Worm (Caenorhabditis elegans) whole organism, L1 larva: ENCODE results near the gene Y49F6C.6.

Experiments
- alr-1 ChIP-seq: fragments of 200-800 bp; sonication (Bioruptor generic); optimal IDR thresholded peaks from 2 replicates; lab custom pipeline; 2018; ENCODE audit warnings: borderline replicate concordance, mild to moderate bottlenecking, missing genetic modification characterization, missing compliant biosample characterization
- blmp-1 ChIP-seq: fragments of 150-350 bp; optimal IDR thresholded peaks from 2 replicates; lab custom pipeline; 2014; ENCODE audit warnings: missing biosample characterization, missing genetic modification characterization
- ceh-63 ChIP-seq: fragments of 200-800 bp; sonication (Bioruptor generic); optimal IDR thresholded peaks from 2 replicates; lab custom pipeline; 2018; ENCODE audit warnings: mild to moderate bottlenecking, missing genetic modification characterization, missing compliant biosample characterization
- ceh-8 ChIP-seq: fragments of 200-800 bp; sonication (Bioruptor generic); optimal IDR thresholded peaks from 2 replicates; lab custom pipeline; 2018; ENCODE audit warnings: mild to moderate bottlenecking, missing genetic modification characterization, moderate library complexity, missing compliant biosample characterization
- ceh-90 ChIP-seq: sonication (generic microtip); optimal IDR thresholded peaks from 2 replicates; lab custom pipeline; 2016; ENCODE audit warnings: missing genetic modification characterization, missing compliant biosample characterization
- ces-1 ChIP-seq: fragments of 150-350 bp; optimal IDR thresholded peaks from 2 replicates; lab custom pipeline; 2014; ENCODE audit warnings: missing biosample characterization, missing genetic modification reagents, missing genetic modification characterization
- efl-1 ChIP-seq, 4 experiments: fragments of 150-350 bp; optimal IDR thresholded peaks in 3 of 4; peaks in 1 of 4; 1 replicate in 1 of 4; 2 replicates in 3 of 4; lab custom pipeline; 2014; ENCODE audit warnings: missing biosample characterization in 2 of 4, missing genetic modification characterization in 2 of 4, missing genetic modification reagents in 2 of 4
- efl-3 ChIP-seq: fragments of 200-800 bp; sonication (Bioruptor generic); optimal IDR thresholded peaks from 2 replicates; lab custom pipeline; 2018; ENCODE audit warnings: mild to moderate bottlenecking, missing genetic modification characterization, missing compliant biosample characterization
- egl-27 ChIP-seq, 2 experiments: fragments of 150-350 bp in 1 of 2; sonication (generic microtip); optimal IDR thresholded peaks; 3 replicates each; lab custom pipeline; 2017 to 2018; ENCODE audit warnings: missing biosample characterization in 2 of 2, missing genetic modification characterization in 2 of 2, missing genetic modification reagents in 2 of 2
- fkh-8 ChIP-seq: sonication (generic microtip); optimal IDR thresholded peaks from 2 replicates; lab custom pipeline; 2016; ENCODE audit warnings: mild to moderate bottlenecking, missing genetic modification characterization, missing compliant biosample characterization
- hlh-4 ChIP-seq: sonication (generic microtip); optimal IDR thresholded peaks from 2 replicates; lab custom pipeline; 2016; ENCODE audit warnings: mild to moderate bottlenecking, missing genetic modification characterization, missing compliant biosample characterization
- hpl-2 ChIP-seq: fragments of 150-350 bp; optimal IDR thresholded peaks from 2 replicates; lab custom pipeline; 2014; ENCODE audit warnings: missing biosample characterization, missing genetic modification reagents, missing genetic modification characterization
- lin-14 ChIP-seq: fragments of 200-800 bp; sonication (Bioruptor generic); optimal IDR thresholded peaks from 2 replicates; lab custom pipeline; 2018; ENCODE audit warnings: mild to moderate bottlenecking, missing genetic modification characterization, moderate library complexity, missing compliant biosample characterization
- lin-15B ChIP-seq: fragments of 150-350 bp; sonication (generic microtip); optimal IDR thresholded peaks from 3 replicates; lab custom pipeline; 2014; ENCODE audit warnings: missing biosample characterization, missing genetic modification characterization
- lin-39 ChIP-seq: fragments of 150-350 bp; optimal IDR thresholded peaks from 2 replicates; lab custom pipeline; 2014; ENCODE audit warnings: missing biosample characterization, missing genetic modification reagents, missing genetic modification characterization
- lir-3 ChIP-seq: sonication (generic microtip); optimal IDR thresholded peaks from 2 replicates; lab custom pipeline; 2016; ENCODE audit warnings: mild to moderate bottlenecking, missing genetic modification characterization, moderate library complexity, missing compliant biosample characterization; ENCODE audit not compliant: poor library complexity
- lsy-2 ChIP-seq, 2 experiments: fragments of 150-350 bp; optimal IDR thresholded peaks; 2 replicates each; lab custom pipeline; 2014; ENCODE audit warnings: missing biosample characterization in 2 of 2, missing genetic modification characterization in 2 of 2
- nhr-12 ChIP-seq: sonication (generic microtip); optimal IDR thresholded peaks from 2 replicates; lab custom pipeline; 2017; ENCODE audit warnings: missing biosample characterization, missing genetic modification characterization
- nhr-19 ChIP-seq: fragments of 200-800 bp; sonication (Bioruptor generic); conservative IDR thresholded peaks from 2 replicates; pipeline ENCODE4 v1.3.6; 2022; ENCODE audit warnings: missing genetic modification characterization, missing compliant biosample characterization
- nhr-20 ChIP-seq: sonication (generic microtip); optimal IDR thresholded peaks from 2 replicates; lab custom pipeline; 2016; ENCODE audit warnings: mild to moderate bottlenecking, missing genetic modification characterization, missing compliant biosample characterization
- nhr-47 ChIP-seq: sonication (generic microtip); optimal IDR thresholded peaks from 2 replicates; lab custom pipeline; 2016; ENCODE audit warnings: mild to moderate bottlenecking, missing genetic modification characterization, moderate library complexity, missing compliant biosample characterization
- nhr-71 ChIP-seq: sonication (generic microtip); optimal IDR thresholded peaks from 2 replicates; lab custom pipeline; 2016; ENCODE audit warnings: mild to moderate bottlenecking, missing genetic modification characterization, moderate library complexity, missing compliant biosample characterization
- nhr-84 ChIP-seq: sonication (generic microtip); optimal IDR thresholded peaks from 2 replicates; lab custom pipeline; 2017; ENCODE audit warnings: missing biosample characterization, missing genetic modification characterization
- pag-3 ChIP-seq: sonication (generic microtip); optimal IDR thresholded peaks from 2 replicates; lab custom pipeline; 2017; ENCODE audit warnings: missing genetic modification characterization, mild to moderate bottlenecking, missing compliant biosample characterization, antibody characterized with exemption, borderline replicate concordance; ENCODE audit not compliant: insufficient read depth
- pqm-1 ChIP-seq: sonication (generic microtip); optimal IDR thresholded peaks from 3 replicates; lab custom pipeline; 2017; ENCODE audit warnings: missing biosample characterization, missing genetic modification characterization
- rnt-1 ChIP-seq: sonication (generic microtip); optimal IDR thresholded peaks from 2 replicates; lab custom pipeline; 2016; ENCODE audit warnings: mild to moderate bottlenecking, missing genetic modification characterization, moderate library complexity, missing compliant biosample characterization
- snpc-4 ChIP-seq: fragments of 150-350 bp; optimal IDR thresholded peaks from 2 replicates; lab custom pipeline; 2014; ENCODE audit warnings: missing biosample characterization, missing genetic modification characterization
- sox-4 ChIP-seq: sonication (generic microtip); optimal IDR thresholded peaks from 2 replicates; lab custom pipeline; 2016; ENCODE audit warnings: missing genetic modification characterization, missing compliant biosample characterization
- sptf-1 ChIP-seq: fragments of 150-350 bp; optimal IDR thresholded peaks from 2 replicates; lab custom pipeline; 2014; ENCODE audit warnings: missing biosample characterization, missing genetic modification characterization
- swsn-7 ChIP-seq: sonication (generic microtip); optimal IDR thresholded peaks from 2 replicates; lab custom pipeline; 2016; ENCODE audit warnings: missing genetic modification characterization, missing compliant biosample characterization
- tlp-1 ChIP-seq: fragments of 150-350 bp; optimal IDR thresholded peaks from 2 replicates; lab custom pipeline; 2014; ENCODE audit warnings: missing biosample characterization, missing genetic modification characterization
- unc-86 ChIP-seq: sonication (generic microtip); optimal IDR thresholded peaks from 2 replicates; lab custom pipeline; 2016; ENCODE audit warnings: missing genetic modification characterization, missing compliant biosample characterization
- unc-98 ChIP-seq: fragments of 200-800 bp; sonication (Bioruptor generic); IDR thresholded peaks from 2 replicates; pipeline ENCODE4 v1.3.6; 2022; ENCODE audit warnings: missing genetic modification characterization, missing compliant biosample characterization
- xbp-1 ChIP-seq: sonication (generic microtip); optimal IDR thresholded peaks from 2 replicates; lab custom pipeline; 2016; ENCODE audit warnings: missing genetic modification characterization, missing compliant biosample characterization
- zag-1 ChIP-seq: fragments of 150-350 bp; optimal IDR thresholded peaks from 2 replicates; lab custom pipeline; 2014; ENCODE audit warnings: missing biosample characterization, missing genetic modification characterization

The Y49F6C.6 gene

ce11 chrII:3373875-3374274 lies 6.9 kb upstream of the Y49F6C.6 start:
- peak in 1 of 2 experiments; percentile 4 for TF ChIP-seq efl-1 (optimal IDR thresholded peaks at IDR 0.05; lab: Kevin White, UChicago)
- no peak for TF ChIP-seq efl-1 (GFP tag; optimal IDR thresholded peaks at IDR 0.05 in 1 of 2; lab: Kevin White, UChicago)
- TF ChIP-seq tlp-1 (tag; lab: Kevin White, UChicago) = no peak
- TF ChIP-seq blmp-1 (tag; lab: Kevin White, UChicago) = peak; percentile 8

- no peak for TF ChIP-seq ceh-8 (GFP tag; lab: Kevin White, UChicago)
- no peak for TF ChIP-seq unc-98 (GFP tag; lab: Robert Waterston, UW)
- TF ChIP-seq, all 84 proteins: peak for 0
These were observed 4.0 kb upstream of the Y49F6C.6 start, which contains the start of gene bath-23 for ce11 chrII:3371010-3371409. Gene bath-23 (plus strand): TSS chrII:3371310.

- no peak for TF ChIP-seq efl-3 (GFP tag; lab: Kevin White, UChicago)
- TF ChIP-seq lsy-2 (tag; optimal IDR thresholded peaks at IDR 0.05; lab: Kevin White, UChicago) = peak; percentile 38 to 50
- TF ChIP-seq rnt-1 = peak; percentile 4
- TF ChIP-seq lin-14 (GFP tag; lab: Kevin White, UChicago) = no peak
- TF ChIP-seq efl-1 (optimal IDR thresholded peaks at IDR 0.05; lab: Kevin White, UChicago) = no peak
- peak in 1 of 2 experiments; percentile 33 for TF ChIP-seq efl-1 (GFP tag; optimal IDR thresholded peaks at IDR 0.05 in 1 of 2; lab: Kevin White, UChicago)
- no peak for TF ChIP-seq lin-15B (tag; lab: Kevin White, UChicago)
- TF ChIP-seq lir-3 (tag; lab: Kevin White, UChicago) = no peak
- TF ChIP-seq ceh-90 = no peak
- no peak for TF ChIP-seq pqm-1 (tag; lab: Kevin White, UChicago)
- TF ChIP-seq nhr-20 (tag; lab: Kevin White, UChicago) = no peak
These were observed 3.1 kb upstream of the Y49F6C.6 start, which contains the start of gene Y49F6C.8 for ce11 chrII:3370061-3370460. Gene Y49F6C.8 (minus strand): TSS chrII:3370111.

ce11 chrII:3368097-3368496 lies 1.1 kb upstream of the Y49F6C.6 start, which contains the start of gene Y49F6C.7:
Gene Y49F6C.7 (minus strand): TSS chrII:3368197.
- TF ChIP-seq ceh-63 (GFP tag; lab: Kevin White, UChicago) = no peak
- TF ChIP-seq efl-1 (optimal IDR thresholded peaks at IDR 0.05; lab: Kevin White, UChicago) = no peak
- TF ChIP-seq efl-1 (GFP tag; optimal IDR thresholded peaks at IDR 0.05 in 1 of 2; lab: Kevin White, UChicago) = no peak
- TF ChIP-seq nhr-47 (tag; lab: Kevin White, UChicago) = no peak
- TF ChIP-seq xbp-1 = no peak
- TF ChIP-seq sptf-1 = no peak
- TF ChIP-seq sox-4 (tag; lab: Kevin White, UChicago) = no peak
- TF ChIP-seq alr-1 = no peak
- TF ChIP-seq lin-15B (tag; lab: Kevin White, UChicago) = no peak
- no peak for TF ChIP-seq hpl-2 (GFP tag; lab: Kevin White, UChicago)
- TF ChIP-seq ces-1 (GFP tag; lab: Kevin White, UChicago) = no peak
- TF ChIP-seq unc-86 (tag; lab: Kevin White, UChicago) = no peak
- no peak for TF ChIP-seq snpc-4 (tag; lab: Kevin White, UChicago)
- TF ChIP-seq ceh-90 = no peak
- no peak for TF ChIP-seq hlh-4

- no peak for TF ChIP-seq lin-39 (tag; lab: Kevin White, UChicago)
- TF ChIP-seq nhr-12 = no peak
- TF ChIP-seq zag-1 (tag; lab: Kevin White, UChicago) = no peak
- no peak for TF ChIP-seq nhr-84 (tag; lab: Kevin White, UChicago)
- no peak for TF ChIP-seq pag-3
- TF ChIP-seq egl-27 (tag; optimal IDR thresholded peaks at IDR 0.05; lab: Kevin White, UChicago) = no peak
- no peak for TF ChIP-seq fkh-8
- no peak for TF ChIP-seq lsy-2 (tag; optimal IDR thresholded peaks at IDR 0.05; lab: Kevin White, UChicago)
- no peak for TF ChIP-seq swsn-7 (tag; lab: Kevin White, UChicago)
- TF ChIP-seq nhr-71 (tag; lab: Kevin White, UChicago) = no peak
- TF ChIP-seq pqm-1 (tag; lab: Kevin White, UChicago) = no peak
- TF ChIP-seq sox-4 (tag; lab: Kevin White, UChicago) = no peak
- TF ChIP-seq nhr-19 = no peak
These were observed 8.2 kb downstream of the Y49F6C.6 start, which contains the start of the genes lido-14 and bath-27 for ce11 chrII:3358834-3359233. Gene lido-14 (plus strand): TSS chrII:3359134. Gene bath-27 (plus strand): TSS chrII:3359139.
